Fruit fly (Drosophila melanogaster): ENCODE data around the gene CG5989.

CG5989 gene

DNA sequence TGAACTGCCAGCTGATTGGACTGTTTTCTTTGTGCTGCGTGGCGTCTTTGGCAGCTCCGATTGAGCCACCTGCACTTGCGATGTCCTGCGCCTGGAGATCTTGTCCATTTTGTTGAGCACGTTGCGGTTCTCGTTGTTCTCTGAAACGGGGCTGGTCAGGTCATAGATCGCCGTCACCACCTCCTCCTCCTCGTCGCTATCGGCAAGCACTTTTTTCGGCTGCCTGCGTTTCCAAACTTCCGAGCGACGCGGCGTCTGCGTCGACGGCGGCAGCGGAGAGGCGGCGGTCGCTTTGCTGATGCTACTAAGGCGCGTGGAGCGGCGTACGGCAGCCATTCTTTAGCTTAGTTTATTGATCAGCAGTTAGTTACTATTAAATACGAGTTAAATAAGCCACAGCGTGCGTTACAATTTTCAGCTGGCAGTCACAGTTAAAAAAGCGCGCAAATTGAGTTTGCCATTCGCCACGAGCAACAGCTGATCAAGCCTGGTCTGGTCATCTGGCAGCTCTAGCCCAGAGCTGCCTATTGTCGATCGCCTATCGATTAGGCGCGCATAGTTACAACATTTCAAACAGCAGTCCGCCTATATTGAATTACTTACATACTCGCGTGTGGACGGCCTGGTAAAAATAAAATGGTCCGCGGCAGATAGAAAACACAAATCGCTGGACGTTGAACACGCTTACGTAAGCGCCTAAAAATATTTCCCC lies 29.8 kb upstream of the CG5989 start, which contains the start of gene Cdc6 (continued):
- TF ChIP-seq unc-4 (GFP tag; IDR thresholded peaks at IDR 0.05; ENCODE audit: partially characterized antibody) (peak; percentile 20; the same call in 1 of the 2 replicates), fd96Cb (tag; optimal IDR thresholded peaks at IDR 0.05) (no peak), seq (GFP tag; IDR thresholded peaks at IDR 0.05) (no peak), Dfd (GFP tag; optimal IDR thresholded peaks at IDR 0.05) (no peak), kni (GFP tag; optimal IDR thresholded peaks at IDR 0.05) (no peak), CG15269 (tag; optimal IDR thresholded peaks at IDR 0.05) (no peak), CG15696 (tag; optimal IDR thresholded peaks at IDR 0.05) (no peak), Antp (GFP tag; optimal IDR thresholded peaks at IDR 0.05) (no peak), btn (GFP tag; optimal IDR thresholded peaks at IDR 0.05) (no peak), CG3281 (GFP tag; optimal IDR thresholded peaks at IDR 0.05) (no peak), chm (GFP tag; IDR thresholded peaks at IDR 0.05) (no peak), Opbp (GFP tag; IDR thresholded peaks at IDR 0.05; ENCODE audit: partially characterized antibody) (no peak), CG6765 (GFP tag; optimal IDR thresholded peaks at IDR 0.05) (no peak), Ets97D (GFP tag; optimal IDR thresholded peaks at IDR 0.05) (peak; percentile 20), tna (GFP tag; IDR thresholded peaks at IDR 0.05; ENCODE audit: partially characterized antibody) (no peak), E2f1 (GFP tag; IDR thresholded peaks at IDR 0.05) (peak; percentile 70; the same call in 1 of the 2 replicates), CG31441 (GFP tag; IDR thresholded peaks at IDR 0.05) (no peak), kay (GFP tag; optimal IDR thresholded peaks at IDR 0.05) (no peak), ftz-f1 (GFP tag; optimal IDR thresholded peaks at IDR 0.05) (no peak), CG6813 (GFP tag; optimal IDR thresholded peaks at IDR 0.05) (no peak), sisA (GFP tag; IDR thresholded peaks at IDR 0.05) (no peak), ab (GFP tag; optimal IDR thresholded peaks at IDR 0.05) (no peak), dan (GFP tag; IDR thresholded peaks at IDR 0.05) (no peak), GATAe (GFP tag; conservative IDR thresholded peaks at IDR 0.05) (no peak), bigmax (GFP tag; optimal IDR thresholded peaks at IDR 0.05) (no peak), sqz (GFP tag; optimal IDR thresholded peaks at IDR 0.05) (no peak), MBD-R2 (GFP tag; IDR thresholded peaks at IDR 0.05) (peak; percentile 82), CG11560 (tag; IDR thresholded peaks at IDR 0.05) (peak; percentile 93), CG32532 (GFP tag; IDR thresholded peaks at IDR 0.05) (no peak), Scr (GFP tag; IDR thresholded peaks at IDR 0.05; ENCODE audit: partially characterized antibody) (peak; percentile 34; the same call in 1 of the 2 replicates), Doc2 (GFP tag; IDR thresholded peaks at IDR 0.05) (no peak), amos (GFP tag; IDR thresholded peaks at IDR 0.05; ENCODE audit: partially characterized antibody) (peak; percentile 48; the same call in 1 of the 2 replicates), CG14710 (tag; optimal IDR thresholded peaks at IDR 0.05) (peak; percentile 13), D (optimal IDR thresholded peaks at IDR 0.05) (no peak), D (GFP tag; optimal IDR thresholded peaks at IDR 0.05) (no peak), CG10979 (tag; optimal IDR thresholded peaks at IDR 0.05) (no peak), az2 (GFP tag; optimal IDR thresholded peaks at IDR 0.05) (no peak), CG12236 (GFP tag; optimal IDR thresholded peaks at IDR 0.05) (no peak), Elba2 (GFP tag; optimal IDR thresholded peaks at IDR 0.05) (no peak), lbe (GFP tag; optimal IDR thresholded peaks at IDR 0.05) (no peak), CG4282 (GFP tag; optimal IDR thresholded peaks at IDR 0.05) (no peak), CG9797 (GFP tag; optimal IDR thresholded peaks at IDR 0.05) (peak; percentile 29), dmrt99B (tag; optimal IDR thresholded peaks at IDR 0.05) (no peak), CG13775 (GFP tag; optimal IDR thresholded peaks at IDR 0.05) (no peak), nmo (GFP tag; optimal IDR thresholded peaks at IDR 0.05) (peak; percentile 7), nerfin-2 (GFP tag; IDR thresholded peaks at IDR 0.05; ENCODE audit: partially characterized antibody) (no peak), hth (optimal IDR thresholded peaks at IDR 0.05) (no peak), CG3726 (GFP tag; IDR thresholded peaks at IDR 0.05) (no peak), CG15479 (GFP tag; optimal IDR thresholded peaks at IDR 0.05) (no peak), CG12769 (tag; optimal IDR thresholded peaks at IDR 0.05) (peak; percentile 31)
